Fruit fly (Drosophila melanogaster): Measurements from ENCODE around the gene fipi.

Gene fipi

dm6 chr2L:4810044-4810609 is 16.3 kb upstream of the fipi start:
- TF ChIP-seq az2 (GFP tag; optimal IDR thresholded peaks at IDR 0.05), result peak; percentile 39
- no peak for TF ChIP-seq CG11247 (GFP tag; IDR thresholded peaks at IDR 0.05)
- peak; percentile 54 for TF ChIP-seq MTF-1 (GFP tag; optimal IDR thresholded peaks at IDR 0.05; ENCODE audit: borderline replicate concordance)
- peak; percentile 39 for TF ChIP-seq Ets97D (GFP tag; optimal IDR thresholded peaks at IDR 0.05)
- peak; percentile 63 for TF ChIP-seq CG13424 (tag; optimal IDR thresholded peaks at IDR 0.05)
- no peak for TF ChIP-seq CG14441 (GFP tag; IDR thresholded peaks at IDR 0.05)
- TF ChIP-seq CG2199 (GFP tag; IDR thresholded peaks at IDR 0.05), result peak; percentile 83; the same call in 2 of the 3 replicates
- peak; percentile 28 for TF ChIP-seq HLHmδ (GFP tag; optimal IDR thresholded peaks at IDR 0.05)
- peak; percentile 17 for TF ChIP-seq CG9817 (tag; optimal IDR thresholded peaks at IDR 0.05)
- TF ChIP-seq tap (tag; optimal IDR thresholded peaks at IDR 0.05), result peak; percentile 25
- no peak for TF ChIP-seq croc (GFP tag; conservative IDR thresholded peaks at IDR 0.05)
- TF ChIP-seq PHDP (tag; optimal IDR thresholded peaks at IDR 0.05), result peak; percentile 72
- TF ChIP-seq ewg (GFP tag; optimal IDR thresholded peaks at IDR 0.05), result peak; percentile 30
- peak; percentile 66 for TF ChIP-seq CG13894 (tag; optimal IDR thresholded peaks at IDR 0.05)
- TF ChIP-seq CG15479 (GFP tag; optimal IDR thresholded peaks at IDR 0.05), result no peak
- TF ChIP-seq odd (GFP tag; optimal IDR thresholded peaks at IDR 0.05), result no peak
- no peak for TF ChIP-seq CG15011 (GFP tag; optimal IDR thresholded peaks at IDR 0.05)
- no peak for TF ChIP-seq danr (GFP tag; IDR thresholded peaks at IDR 0.05)
- no peak for TF ChIP-seq yki (optimal IDR thresholded peaks at IDR 0.05)
- TF ChIP-seq MBD-R2 (GFP tag; IDR thresholded peaks at IDR 0.05), result peak; percentile 17; the same call in 1 of the 2 replicates
- 0 out of 2 replicates have a peak, but pooled peaks have one; percentile 38 for TF ChIP-seq CG4360 (GFP tag; IDR thresholded peaks at IDR 0.05)
- no peak for TF ChIP-seq Trl (optimal IDR thresholded peaks at IDR 0.05)
- no peak for TF ChIP-seq Trl (GFP tag; optimal IDR thresholded peaks at IDR 0.05)
- TF ChIP-seq ATbp (GFP tag; optimal IDR thresholded peaks at IDR 0.05), result no peak
- TF ChIP-seq CG4617 (GFP tag; optimal IDR thresholded peaks at IDR 0.05; ENCODE audit: borderline replicate concordance), result no peak
- TF ChIP-seq CG17612 (GFP tag; IDR thresholded peaks at IDR 0.05), result no peak
- TF ChIP-seq stc (GFP tag; IDR thresholded peaks at IDR 0.05), result peak; percentile 27; the same call in 1 of the 2 replicates
- TF ChIP-seq toy (GFP tag; IDR thresholded peaks at IDR 0.05), result no peak
- no peak for TF ChIP-seq Abd-B (GFP tag; optimal IDR thresholded peaks at IDR 0.05)
- peak; percentile 91 for TF ChIP-seq chinmo (GFP tag; IDR thresholded peaks at IDR 0.05; ENCODE audit: partially characterized antibody)
- peak; percentile 16 for TF ChIP-seq CG17385 (GFP tag; optimal IDR thresholded peaks at IDR 0.05)
- TF ChIP-seq Dfd (GFP tag; optimal IDR thresholded peaks at IDR 0.05), result no peak
- peak; percentile 99 for TF ChIP-seq scrt (GFP tag; optimal IDR thresholded peaks at IDR 0.05)
- peak; percentile 60 for TF ChIP-seq cg (GFP tag; optimal IDR thresholded peaks at IDR 0.05)
- TF ChIP-seq CG17361 (GFP tag; IDR thresholded peaks at IDR 0.05), result no peak
- peak; percentile 72 for TF ChIP-seq row (GFP tag; IDR thresholded peaks at IDR 0.05)
- TF ChIP-seq YL-1 (GFP tag; optimal IDR thresholded peaks at IDR 0.05), result peak; percentile 59
- TF ChIP-seq jigr1 (GFP tag; IDR thresholded peaks at IDR 0.05), result no peak
- TF ChIP-seq Meics (GFP tag; optimal IDR thresholded peaks at IDR 0.05), result peak; percentile 21
- peak; percentile 90 for TF ChIP-seq Med (GFP tag)
- TF ChIP-seq CG12659 (GFP tag; optimal IDR thresholded peaks at IDR 0.05), result peak; percentile 71
- TF ChIP-seq Dp (GFP tag; optimal IDR thresholded peaks at IDR 0.05), result peak; percentile 48
- TF ChIP-seq ems (GFP tag; optimal IDR thresholded peaks at IDR 0.05), result peak; percentile 23
- no peak for TF ChIP-seq crol (GFP tag; IDR thresholded peaks at IDR 0.05)
- TF ChIP-seq CHES-1-like (GFP tag; optimal IDR thresholded peaks at IDR 0.05), result peak; percentile 70
- peak; percentile 25 for TF ChIP-seq CG9727 (GFP tag; optimal IDR thresholded peaks at IDR 0.05)
- TF ChIP-seq CG7963 (GFP tag; IDR thresholded peaks at IDR 0.05; ENCODE audit: partially characterized antibody), result 0 out of 3 replicates have a peak, but pooled peaks have one; percentile 5
- TF ChIP-seq CG12071 (GFP tag; optimal IDR thresholded peaks at IDR 0.05), result no peak
- TF ChIP-seq CG16863 (GFP tag; optimal IDR thresholded peaks at IDR 0.05), result no peak
- peak; percentile 54 for TF ChIP-seq Deaf1 (tag; optimal IDR thresholded peaks at IDR 0.05)
